Fruit fly (Drosophila melanogaster) whole organism, embryonic: ENCODE data around the gene sa.

ENCODE experiments used
- Atf3 ChIP-seq: fragments of 200-800 bp; sonication (Bioruptor generic); optimal IDR thresholded peaks from 3 replicates; lab custom pipeline; 2016; ENCODE audit warnings: missing biosample characterization, missing genetic modification characterization
- Bdp1 ChIP-seq: fragments of 200-800 bp; sonication (Bioruptor generic); optimal IDR thresholded peaks from 3 replicates; lab custom pipeline; 2016; ENCODE audit warnings: missing biosample characterization, missing genetic modification characterization
- Blimp-1 ChIP-seq: fragments of 200-800 bp; sonication (Bioruptor generic); optimal IDR thresholded peaks from 3 replicates; lab custom pipeline; 2018; ENCODE audit warnings: missing biosample characterization, missing genetic modification characterization, mild to moderate bottlenecking, moderate library complexity, missing genetic modification reagents
- BtbVII ChIP-seq: fragments of 200-800 bp; sonication (Bioruptor generic); optimal IDR thresholded peaks from 3 replicates; lab custom pipeline; 2017; ENCODE audit warnings: missing biosample characterization, mild to moderate bottlenecking, missing genetic modification characterization
- CG10147 ChIP-seq: fragments of 200-800 bp; sonication (Bioruptor generic); optimal IDR thresholded peaks from 2 replicates; lab custom pipeline; 2019; ENCODE audit warnings: missing biosample characterization, mild to moderate bottlenecking, missing genetic modification characterization, moderate library complexity
- CG10654 ChIP-seq: fragments of 200-800 bp; sonication (Bioruptor generic); optimal IDR thresholded peaks from 2 replicates; lab custom pipeline; 2016; ENCODE audit warnings: missing biosample characterization, missing genetic modification characterization
- CG11247 ChIP-seq: fragments of 200-800 bp; sonication (Bioruptor generic); IDR thresholded peaks from 2 replicates; pipeline ENCODE4 v1.3.6; 2022; ENCODE audit warnings: missing biosample characterization, missing genetic modification characterization
- CG1233 ChIP-seq: fragments of 200-800 bp; sonication (Bioruptor generic); optimal IDR thresholded peaks from 4 replicates; lab custom pipeline; 2018; ENCODE audit warnings: missing biosample characterization, mild to moderate bottlenecking, missing genetic modification characterization
- CG13296 ChIP-seq: fragments of 200-800 bp; sonication (Bioruptor generic); optimal IDR thresholded peaks from 3 replicates; lab custom pipeline; 2018; ENCODE audit warnings: missing biosample characterization, mild to moderate bottlenecking, missing genetic modification characterization
- CG15073 ChIP-seq: fragments of 200-800 bp; sonication (Bioruptor generic); optimal IDR thresholded peaks from 2 replicates; lab custom pipeline; 2016; ENCODE audit warnings: missing biosample characterization, missing genetic modification characterization
- CG17186 ChIP-seq: fragments of 200-800 bp; sonication (Bioruptor generic); optimal IDR thresholded peaks from 3 replicates; lab custom pipeline; 2017; ENCODE audit warnings: missing biosample characterization, missing genetic modification reagents, missing genetic modification characterization
- CG17385 ChIP-seq: fragments of 200-800 bp; sonication (Bioruptor generic); optimal IDR thresholded peaks from 3 replicates; lab custom pipeline; 2018; ENCODE audit warnings: missing biosample characterization, mild to moderate bottlenecking, missing genetic modification characterization
- CG2129 ChIP-seq: fragments of 200-800 bp; sonication (Bioruptor generic); IDR thresholded peaks from 2 replicates; pipeline ENCODE4 v1.3.6; 2022; ENCODE audit warnings: missing biosample characterization, missing genetic modification characterization; ENCODE audit not compliant: partially characterized antibody
- CG2889 ChIP-seq: fragments of 200-800 bp; sonication (Bioruptor generic); IDR thresholded peaks from 3 replicates; pipeline ENCODE4 v1.3.6; 2022; ENCODE audit warnings: missing biosample characterization, missing genetic modification characterization
- CG5953 ChIP-seq: fragments of 200-800 bp; sonication (Bioruptor generic); IDR thresholded peaks from 2 replicates; pipeline ENCODE4 v1.3.6; 2022; ENCODE audit warnings: missing biosample characterization, missing genetic modification characterization
- CG6272 ChIP-seq: fragments of 200-800 bp; sonication (Bioruptor generic); IDR thresholded peaks from 2 replicates; pipeline ENCODE4 v1.3.6; 2022; ENCODE audit warnings: missing biosample characterization, missing genetic modification characterization
- CG9817 ChIP-seq: fragments of 200-800 bp; sonication (Bioruptor generic); optimal IDR thresholded peaks from 2 replicates; lab custom pipeline; 2018; ENCODE audit warnings: missing biosample characterization, mild to moderate bottlenecking, missing genetic modification characterization, moderate library complexity
- CTCF ChIP-seq: fragments of 200-800 bp; sonication (Bioruptor generic); optimal IDR thresholded peaks from 2 replicates; lab custom pipeline; 2017; ENCODE audit warnings: missing biosample characterization, mild to moderate bottlenecking, missing genetic modification characterization, moderate library complexity
- CkIIα-i1 ChIP-seq: fragments of 200-800 bp; sonication (Bioruptor generic); IDR thresholded peaks from 2 replicates; pipeline ENCODE4 v1.3.6; 2022; ENCODE audit warnings: missing biosample characterization, missing genetic modification characterization
- CoRest ChIP-seq: fragments of 200-800 bp; sonication (Bioruptor generic); optimal IDR thresholded peaks from 3 replicates; lab custom pipeline; 2018; ENCODE audit warnings: missing biosample characterization, mild to moderate bottlenecking, missing genetic modification characterization, moderate library complexity
- Deaf1 ChIP-seq: fragments of 200-800 bp; optimal IDR thresholded peaks from 3 replicates; lab custom pipeline; 2019; ENCODE audit warnings: missing biosample characterization, mild to moderate bottlenecking, missing genetic modification characterization, moderate library complexity
- Dll ChIP-seq: fragments of 200-800 bp; sonication (Bioruptor generic); IDR thresholded peaks from 4 replicates; pipeline ENCODE4 v1.3.6; 2022; ENCODE audit warnings: missing biosample characterization, missing genetic modification characterization; ENCODE audit not compliant: partially characterized antibody
- Dp ChIP-seq: fragments of 200-800 bp; sonication (Bioruptor generic); optimal IDR thresholded peaks from 2 replicates; lab custom pipeline; 2018; ENCODE audit warnings: missing biosample characterization, mild to moderate bottlenecking, missing genetic modification characterization, moderate library complexity
- Drgx ChIP-seq: fragments of 200-800 bp; sonication (Bioruptor generic); IDR thresholded peaks from 2 replicates; pipeline ENCODE4 v1.3.6; 2022; ENCODE audit warnings: missing biosample characterization, missing genetic modification characterization
- Fer1 ChIP-seq: fragments of 200-800 bp; sonication (Bioruptor generic); optimal IDR thresholded peaks from 2 replicates; lab custom pipeline; 2017; ENCODE audit warnings: missing biosample characterization, mild to moderate bottlenecking, missing genetic modification characterization
- HmgD ChIP-seq: fragments of 200-800 bp; sonication (Bioruptor generic); optimal IDR thresholded peaks from 3 replicates; lab custom pipeline; 2016; ENCODE audit warnings: missing biosample characterization, missing genetic modification characterization
- Kr ChIP-seq: fragments of 200-800 bp; sonication (Bioruptor generic); optimal IDR thresholded peaks from 2 replicates; lab custom pipeline; 2017; ENCODE audit warnings: missing biosample characterization, mild to moderate bottlenecking, missing genetic modification characterization
- Lhr ChIP-seq: fragments of 200-800 bp; sonication (Bioruptor generic); optimal IDR thresholded peaks from 3 replicates; lab custom pipeline; 2017; ENCODE audit warnings: mild to moderate bottlenecking, missing biosample characterization, missing genetic modification reagents, missing genetic modification characterization
- Mrtf ChIP-seq: fragments of 200-800 bp; sonication (Bioruptor generic); IDR thresholded peaks from 3 replicates; pipeline ENCODE4 v1.3.6; 2022; ENCODE audit warnings: missing biosample characterization, missing genetic modification characterization
- Neu2 ChIP-seq: fragments of 200-800 bp; sonication (Bioruptor generic); optimal IDR thresholded peaks from 3 replicates; lab custom pipeline; 2016; ENCODE audit warnings: missing biosample characterization, missing genetic modification characterization, borderline replicate concordance
- Oli ChIP-seq: fragments of 200-800 bp; sonication (Bioruptor generic); optimal IDR thresholded peaks from 2 replicates; lab custom pipeline; 2018; ENCODE audit warnings: missing biosample characterization, mild to moderate bottlenecking, missing genetic modification characterization, moderate library complexity
- Opbp ChIP-seq: fragments of 200-800 bp; sonication (Bioruptor generic); IDR thresholded peaks from 3 replicates; pipeline ENCODE4 v1.3.6; 2022; ENCODE audit warnings: missing biosample characterization, missing genetic modification characterization; ENCODE audit not compliant: partially characterized antibody
- Rx ChIP-seq: fragments of 200-800 bp; sonication (Bioruptor generic); IDR thresholded peaks from 2 replicates; pipeline ENCODE4 v1.3.6; 2022; ENCODE audit warnings: missing biosample characterization, missing genetic modification characterization
- TFAM ChIP-seq: fragments of 200-800 bp; sonication (Bioruptor generic); optimal IDR thresholded peaks from 2 replicates; lab custom pipeline; 2017; ENCODE audit warnings: missing biosample characterization, missing genetic modification characterization, inconsistent platforms
- YL-1 ChIP-seq: fragments of 200-800 bp; sonication (Bioruptor generic); optimal IDR thresholded peaks from 3 replicates; lab custom pipeline; 2017; ENCODE audit warnings: missing biosample characterization, mild to moderate bottlenecking, missing genetic modification characterization
- crol ChIP-seq: fragments of 200-800 bp; sonication (Bioruptor generic); IDR thresholded peaks from 2 replicates; pipeline ENCODE4 v1.3.6; 2022; ENCODE audit warnings: missing biosample characterization, missing genetic modification characterization
- esg ChIP-seq: fragments of 200-800 bp; sonication (Bioruptor generic); conservative IDR thresholded peaks from 2 replicates; pipeline ENCODE4 v1.3.6; 2022; ENCODE audit warnings: missing biosample characterization, missing genetic modification characterization
- eve ChIP-seq, 2 experiments: fragments of >200 bp; optimal IDR thresholded peaks; 2 replicates each; lab custom pipeline; 2017; ENCODE audit warnings: missing biosample characterization in 2 of 2, missing genetic modification characterization in 2 of 2
- fru ChIP-seq: fragments of >200 bp; optimal IDR thresholded peaks from 2 replicates; lab custom pipeline; 2017
- gcm ChIP-seq: fragments of 200-800 bp; sonication (Bioruptor generic); optimal IDR thresholded peaks from 2 replicates; lab custom pipeline; 2019; ENCODE audit warnings: missing biosample characterization, mild to moderate bottlenecking, missing genetic modification characterization, moderate library complexity
- gt ChIP-seq: fragments of 200-800 bp; sonication (Bioruptor generic); IDR thresholded peaks from 2 replicates; pipeline ENCODE4 v1.3.6; 2022; ENCODE audit warnings: missing biosample characterization, missing genetic modification characterization
- ind ChIP-seq: fragments of 200-800 bp; sonication (Bioruptor generic); optimal IDR thresholded peaks from 3 replicates; lab custom pipeline; 2016; ENCODE audit warnings: missing biosample characterization, missing genetic modification characterization
- kah ChIP-seq: fragments of 200-800 bp; sonication (Bioruptor generic); optimal IDR thresholded peaks from 2 replicates; lab custom pipeline; 2018; ENCODE audit warnings: missing biosample characterization, mild to moderate bottlenecking, missing genetic modification characterization
- oc ChIP-seq: fragments of 200-800 bp; sonication (Bioruptor generic); optimal IDR thresholded peaks from 2 replicates; lab custom pipeline; 2018; ENCODE audit warnings: missing biosample characterization, mild to moderate bottlenecking, missing genetic modification characterization, moderate library complexity
- onecut ChIP-seq: fragments of 200-800 bp; sonication (Bioruptor generic); IDR thresholded peaks from 2 replicates; pipeline ENCODE4 v1.3.6; 2022; ENCODE audit warnings: missing biosample characterization, missing genetic modification characterization
- otp ChIP-seq: fragments of 200-800 bp; sonication (Bioruptor generic); IDR thresholded peaks from 3 replicates; pipeline ENCODE4, ENCODE4 v1.3.6; 2022; ENCODE audit warnings: missing biosample characterization, missing genetic modification characterization
- peb ChIP-seq: fragments of 200-800 bp; sonication (Bioruptor generic); IDR thresholded peaks from 2 replicates; pipeline ENCODE4 v1.3.6; 2022; ENCODE audit warnings: missing biosample characterization, missing genetic modification characterization
- schlank ChIP-seq: fragments of 200-800 bp; sonication (Bioruptor generic); optimal IDR thresholded peaks from 2 replicates; lab custom pipeline; 2018; ENCODE audit warnings: missing biosample characterization, mild to moderate bottlenecking, missing genetic modification characterization
- tio ChIP-seq: fragments of 200-800 bp; sonication (Bioruptor generic); optimal IDR thresholded peaks from 2 replicates; lab custom pipeline; 2017; ENCODE audit warnings: missing biosample characterization, missing genetic modification characterization, inconsistent platforms
- unc-4 ChIP-seq: fragments of 200-800 bp; sonication (Bioruptor generic); IDR thresholded peaks from 2 replicates; pipeline ENCODE4 v1.3.6; 2022; ENCODE audit warnings: missing biosample characterization, missing genetic modification characterization; ENCODE audit not compliant: partially characterized antibody
- unpg ChIP-seq: fragments of 200-800 bp; sonication (Bioruptor generic); optimal IDR thresholded peaks from 3 replicates; lab custom pipeline; 2018; ENCODE audit warnings: missing biosample characterization, mild to moderate bottlenecking, missing genetic modification characterization, moderate library complexity
- z ChIP-seq: fragments of 200-800 bp; sonication (Bioruptor generic); IDR thresholded peaks from 3 replicates; pipeline ENCODE4 v1.3.6; 2022; ENCODE audit warnings: missing biosample characterization, missing genetic modification characterization
- zen2 ChIP-seq: fragments of 200-800 bp; sonication (Bioruptor generic); IDR thresholded peaks from 3 replicates; pipeline ENCODE4 v1.3.6; 2022; ENCODE audit warnings: missing biosample characterization, missing genetic modification characterization; ENCODE audit not compliant: partially characterized antibody

sa gene

dm6 chr3L:21412140-21412539, 5.6 kb upstream of the sa start (continued):
- TF ChIP-seq gcm (GFP tag; lab: Kevin White, UChicago): no peak
- TF ChIP-seq ind: no peak
- TF ChIP-seq Dp: no peak
- TF ChIP-seq CkIIα-i1 (GFP tag; lab: Robert Waterston, UW): no peak
- no peak for TF ChIP-seq CG17186
- TF ChIP-seq Atf3: no peak
- no peak for TF ChIP-seq Lhr (GFP tag; lab: Kevin White, UChicago)
- no peak for TF ChIP-seq Opbp (GFP tag; lab: Robert Waterston, UW)
- TF ChIP-seq tio: no peak
- TF ChIP-seq otp (GFP tag; lab: Robert Waterston, UW): no peak
- no peak for TF ChIP-seq esg
- peak; percentile 5 for TF ChIP-seq Blimp-1 (GFP tag; lab: Kevin White, UChicago)
- TF ChIP-seq CG5953 (GFP tag; lab: Robert Waterston, UW): no peak
- peak; percentile 25 for TF ChIP-seq CG9817 (tag; lab: Kevin White, UChicago)
- no peak for TF ChIP-seq oc (tag; lab: Kevin White, UChicago)
- no peak for TF ChIP-seq CG2889 (GFP tag; lab: Robert Waterston, UW)
- TF ChIP-seq Oli (tag; lab: Kevin White, UChicago): no peak
- TF ChIP-seq kah (GFP tag; lab: Kevin White, UChicago): peak; percentile 6
- no peak for TF ChIP-seq Kr (GFP tag; lab: Kevin White, UChicago)
- peak; percentile 68 for TF ChIP-seq CG13296 (GFP tag; lab: Kevin White, UChicago)
- no peak for TF ChIP-seq YL-1 (GFP tag; lab: Kevin White, UChicago)
- TF ChIP-seq CG15073 (GFP tag; lab: Kevin White, UChicago): no peak
- TF ChIP-seq onecut: peak; percentile 23
- no peak for TF ChIP-seq gt (GFP tag; lab: Robert Waterston, UW)
- TF ChIP-seq Fer1 (GFP tag; lab: Kevin White, UChicago): peak; percentile 55
- no peak for TF ChIP-seq fru (lab: Kevin White, UChicago)
- peak; percentile 25; the same call in 1 of the 2 replicates for TF ChIP-seq Rx (GFP tag; lab: Robert Waterston, UW)
- TF ChIP-seq CG11247 (GFP tag; lab: Robert Waterston, UW): no peak
- TF ChIP-seq TFAM (GFP tag; lab: Kevin White, UChicago): no peak
- no peak for TF ChIP-seq crol
- TF ChIP-seq eve (GFP tag; optimal IDR thresholded peaks at IDR 0.05; lab: Kevin White, UChicago): peak in 1 of 2 experiments; percentile 9
- TF ChIP-seq zen2: no peak
- no peak for TF ChIP-seq CG2129
- no peak for TF ChIP-seq Deaf1 (tag; lab: Kevin White, UChicago)
- TF ChIP-seq CG10654 (GFP tag; lab: Kevin White, UChicago): no peak
- TF ChIP-seq schlank (tag; lab: Kevin White, UChicago): peak; percentile 39
- no peak for TF ChIP-seq Neu2
- no peak for TF ChIP-seq HmgD
- peak; percentile 40 for TF ChIP-seq CG1233 (GFP tag; lab: Kevin White, UChicago)
- peak; percentile 34 for TF ChIP-seq unpg (GFP tag; lab: Kevin White, UChicago)
- TF ChIP-seq z: no peak
- no peak for TF ChIP-seq CTCF (GFP tag; lab: Kevin White, UChicago)
- TF ChIP-seq unc-4 (GFP tag; lab: Robert Waterston, UW): no peak
- no peak for TF ChIP-seq peb
- TF ChIP-seq Drgx (GFP tag; lab: Robert Waterston, UW): no peak
- TF ChIP-seq CoRest (tag; lab: Kevin White, UChicago): no peak
- no peak for TF ChIP-seq CG10147 (GFP tag; lab: Kevin White, UChicago)
- TF ChIP-seq BtbVII (GFP tag; lab: Kevin White, UChicago): peak; percentile 43
- no peak for TF ChIP-seq Dll (GFP tag; lab: Robert Waterston, UW)
- TF ChIP-seq CG17385 (GFP tag; lab: Kevin White, UChicago): no peak
- TF ChIP-seq Mrtf (GFP tag; lab: Robert Waterston, UW): no peak
- no peak for TF ChIP-seq Bdp1 (GFP tag; lab: Kevin White, UChicago)
- no peak for TF ChIP-seq CG6272
